Worm (Caenorhabditis elegans) whole organism, young adult: ENCODE measurements around the gene F44E5.5.

Source experiments
- B0035.1 ChIP-seq: sonication (generic microtip); optimal IDR thresholded peaks from 2 replicates; lab custom pipeline; 2016; ENCODE audit warnings: missing genetic modification characterization, mild to moderate bottlenecking, missing compliant biosample characterization, missing genotype, missing genetic modification reagents
- F39B2.1 ChIP-seq: fragments of 200-800 bp; sonication (Bioruptor generic); IDR thresholded peaks from 2 replicates; pipeline ENCODE4 v1.3.6; 2022; ENCODE audit warnings: missing genetic modification reagents, missing genetic modification characterization, missing compliant biosample characterization
- aptf-2 ChIP-seq: fragments of 200-800 bp; sonication (Bioruptor generic); conservative IDR thresholded peaks from 2 replicates; pipeline ENCODE4 v1.3.6; 2022; ENCODE audit warnings: missing genetic modification reagents, missing genetic modification characterization, missing compliant biosample characterization
- aptf-3 ChIP-seq: fragments of 200-800 bp; sonication (Bioruptor generic); IDR thresholded peaks from 2 replicates; pipeline ENCODE4 v1.3.6; 2022; ENCODE audit warnings: missing genetic modification characterization, missing compliant biosample characterization
- atf-7 ChIP-seq: sonication (generic microtip); optimal IDR thresholded peaks from 2 replicates; lab custom pipeline; 2017; ENCODE audit warnings: mild to moderate bottlenecking, missing genetic modification characterization, missing compliant biosample characterization
- dpl-1 ChIP-seq: fragments of 150-350 bp; optimal IDR thresholded peaks from 2 replicates; lab custom pipeline; 2014; ENCODE audit warnings: missing biosample characterization, missing genetic modification reagents, missing genetic modification characterization
- efl-1 ChIP-seq: fragments of 150-350 bp; optimal IDR thresholded peaks from 2 replicates; lab custom pipeline; 2014; ENCODE audit warnings: missing biosample characterization, missing genetic modification reagents, missing genetic modification characterization
- egrh-3 ChIP-seq: fragments of 200-800 bp; sonication (Bioruptor generic); IDR thresholded peaks from 2 replicates; pipeline ENCODE4 v1.3.6; 2022; ENCODE audit warnings: missing genetic modification reagents, missing genetic modification characterization, missing compliant biosample characterization
- ekl-4 ChIP-seq: fragments of 200-800 bp; sonication (Bioruptor generic); IDR thresholded peaks from 2 replicates; pipeline ENCODE4 v1.3.6; 2022; ENCODE audit warnings: missing genetic modification reagents, missing genetic modification characterization, missing compliant biosample characterization
- hmg-1.2 ChIP-seq: fragments of 200-800 bp; sonication (Bioruptor generic); IDR thresholded peaks from 2 replicates; pipeline ENCODE4 v1.3.6; 2022; ENCODE audit warnings: missing genetic modification reagents, missing genetic modification characterization, missing compliant biosample characterization
- hsf-1 ChIP-seq: fragments of 200-800 bp; sonication (Bioruptor generic); IDR thresholded peaks from 2 replicates; pipeline ENCODE4 v1.3.6; 2022; ENCODE audit warnings: missing genetic modification reagents, missing genetic modification characterization, missing compliant biosample characterization
- lin-54 ChIP-seq: fragments of 200-800 bp; sonication (Bioruptor generic); optimal IDR thresholded peaks from 2 replicates; lab custom pipeline; 2018; ENCODE audit warnings: mild to moderate bottlenecking, missing genetic modification characterization, missing compliant biosample characterization
- lir-1 ChIP-seq: fragments of 200-800 bp; sonication (Bioruptor generic); conservative IDR thresholded peaks from 2 replicates; pipeline ENCODE4 v1.3.6; 2022; ENCODE audit warnings: missing genetic modification reagents, missing genetic modification characterization, missing compliant biosample characterization
- madf-6 ChIP-seq: fragments of 200-800 bp; sonication (Bioruptor generic); IDR thresholded peaks from 2 replicates; pipeline ENCODE4 v1.3.6; 2022; ENCODE audit warnings: missing genetic modification reagents, missing genetic modification characterization, missing compliant biosample characterization
- madf-8 ChIP-seq: fragments of 200-800 bp; sonication (Bioruptor generic); conservative IDR thresholded peaks from 2 replicates; pipeline ENCODE4 v1.3.6; 2022; ENCODE audit warnings: missing genetic modification reagents, missing genetic modification characterization, missing compliant biosample characterization
- mel-28 ChIP-seq: sonication (generic microtip); optimal IDR thresholded peaks from 2 replicates; lab custom pipeline; 2016; ENCODE audit warnings: borderline replicate concordance, mild to moderate bottlenecking, missing genetic modification characterization, missing compliant biosample characterization
- nhr-27 ChIP-seq: fragments of 200-800 bp; sonication (Bioruptor generic); optimal IDR thresholded peaks from 2 replicates; lab custom pipeline; 2018; ENCODE audit warnings: mild to moderate bottlenecking, missing genetic modification characterization, moderate library complexity, missing compliant biosample characterization
- tbp1 ChIP-seq: fragments of 200-800 bp; sonication (Bioruptor generic); optimal IDR thresholded peaks from 2 replicates; lab custom pipeline; 2018; ENCODE audit warnings: mild to moderate bottlenecking, missing genetic modification characterization, missing compliant biosample characterization
- xnd-1 ChIP-seq: sonication (generic microtip); optimal IDR thresholded peaks from 2 replicates; lab custom pipeline; 2016; ENCODE audit warnings: missing genotype, missing genetic modification reagents, missing genetic modification characterization, missing compliant biosample characterization
- zfh-2 ChIP-seq: fragments of 200-800 bp; sonication (Bioruptor generic); conservative IDR thresholded peaks from 2 replicates; pipeline ENCODE4 v1.3.6; 2022; ENCODE audit warnings: missing genetic modification reagents, missing genetic modification characterization, missing compliant biosample characterization

Gene F44E5.5

DNA sequence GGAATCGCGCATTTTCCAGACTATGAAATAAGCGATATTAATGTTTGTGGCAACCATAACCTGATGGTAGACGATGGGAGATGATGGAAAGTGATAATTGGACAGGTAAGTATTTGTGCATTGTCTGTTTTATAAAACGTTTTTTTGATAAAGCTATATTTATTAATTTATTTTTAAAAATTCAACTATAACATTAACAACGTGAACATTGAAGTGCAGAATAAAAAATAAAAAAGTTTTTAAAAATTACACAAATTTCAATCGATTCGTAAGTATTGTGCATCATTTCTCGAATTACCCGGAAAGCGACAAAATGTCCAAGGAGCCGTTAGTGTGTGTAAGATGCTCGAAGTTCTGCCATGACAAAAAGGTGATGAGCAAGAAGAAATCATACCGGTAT lies 46.8 kb downstream of the F44E5.5 start, which contains the start of gene jmjd-1.1:
jmjd-1.1 (plus strand) TSS at position 301 of the 400 bp plus-strand sequence.
- TF ChIP-seq hsf-1 (no peak), B0035.1 (tag; lab: Kevin White, UChicago) (no peak), tbp1 (no peak), atf-7 (tag; lab: Kevin White, UChicago) (no peak), nhr-27 (tag; lab: Kevin White, UChicago) (no peak), dpl-1 (GFP tag; lab: Kevin White, UChicago) (no peak)

DNA sequence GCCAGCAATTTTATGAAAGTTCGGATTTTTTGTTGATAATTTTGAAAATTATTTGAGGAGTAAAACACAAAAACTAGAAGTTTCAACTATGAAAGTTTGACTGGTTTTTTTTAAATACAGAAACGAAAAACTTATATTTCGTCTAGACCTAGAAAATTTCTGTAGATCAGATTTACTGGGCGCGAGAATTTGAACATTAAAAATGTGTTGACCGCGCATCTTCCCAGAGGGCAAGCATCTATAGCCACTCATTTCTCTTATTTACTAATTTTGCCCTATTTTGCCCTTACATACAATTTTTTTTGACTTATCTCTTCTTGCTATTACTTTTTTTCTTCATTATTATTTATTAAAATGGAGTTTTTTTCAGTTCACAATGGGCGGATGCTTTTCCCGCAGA lies 49.5 kb downstream of the F44E5.5 start, which contains the start of gene F43G6.10:
F43G6.10 (plus strand) TSS at position 371 of the 400 bp plus-strand sequence.
- TF ChIP-seq efl-1, result peak; percentile 74
- peak; percentile 49 for TF ChIP-seq madf-8
- no peak for TF ChIP-seq hmg-1.2
- peak; percentile 86 for TF ChIP-seq madf-6
- peak; percentile 98 for TF ChIP-seq aptf-2 (GFP tag; lab: Robert Waterston, UW)
- TF ChIP-seq F39B2.1 (GFP tag; lab: Robert Waterston, UW), result no peak
- TF ChIP-seq mel-28, result no peak
- peak; percentile 13 for TF ChIP-seq dpl-1 (GFP tag; lab: Kevin White, UChicago)

ce11 chrII:11810436-11810835 lies 51.0 kb downstream of the F44E5.5 start, which contains the start of gene F43G6.7:
TSS of gene F43G6.7 (plus strand) at chrII:11810790.
- TF ChIP-seq hmg-1.2 (no peak), lin-54 (no peak), lir-1 (GFP tag; lab: Robert Waterston, UW) (no peak), zfh-2 (GFP tag; lab: Robert Waterston, UW) (0 out of 2 replicates have a peak, but pooled peaks have one; percentile 21), efl-1 (peak; percentile 68), madf-6 (peak; percentile 78), aptf-3 (GFP tag; lab: Robert Waterston, UW) (0 out of 2 replicates have a peak, but pooled peaks have one; percentile 80), aptf-2 (GFP tag; lab: Robert Waterston, UW) (peak; percentile 96), xnd-1 (peak; percentile 10), madf-8 (peak; percentile 66)
- TF ChIP-seq, all 124 proteins: peak for 7

DNA sequence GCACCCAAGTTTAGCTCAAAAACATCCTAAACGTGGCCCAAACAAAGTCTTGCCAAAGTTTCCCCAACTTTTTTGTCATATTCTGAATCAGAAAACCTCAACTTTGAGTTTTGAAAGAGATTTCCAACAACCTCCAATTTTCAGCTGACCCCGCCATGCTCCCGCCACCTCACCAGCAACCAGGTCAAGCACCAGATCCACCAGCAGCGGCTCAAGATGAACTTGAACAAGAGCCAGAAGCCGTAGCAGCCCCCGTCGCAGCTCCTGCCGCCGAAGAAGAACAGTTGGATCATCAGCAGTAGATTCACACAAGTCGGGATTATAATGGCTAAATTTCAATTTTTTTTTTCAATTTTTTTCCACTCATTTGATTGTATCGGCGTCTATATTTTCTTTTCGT lies 51.8 kb downstream of the F44E5.5 start:
- peak; percentile 20; the same call in 1 of the 2 replicates for TF ChIP-seq egrh-3 (GFP tag; lab: Robert Waterston, UW)
- no peak for TF ChIP-seq ekl-4
- peak; percentile 57; the same call in 1 of the 2 replicates for TF ChIP-seq zfh-2 (GFP tag; lab: Robert Waterston, UW)
